Fruit fly (Drosophila melanogaster): ENCODE measurements around the gene CG4678.

- no peak for TF ChIP-seq sv (GFP tag; optimal IDR thresholded peaks at IDR 0.05)
- TF ChIP-seq N (GFP tag; optimal IDR thresholded peaks at IDR 0.05), result no peak
- TF ChIP-seq psq (GFP tag; optimal IDR thresholded peaks at IDR 0.05), result no peak
- no peak for TF ChIP-seq h (GFP tag; optimal IDR thresholded peaks at IDR 0.05)
Measured at dm6 chrX:16700070-16700469, 4.1 kb downstream of the CG4678 start, which contains the start of gene CG9676.

Data from whole organism, wandering third instar larva.